Worm (Caenorhabditis elegans) whole organism, L4 larva: ENCODE data around the gene R74.7.

Experiments
- D1046.2 ChIP-seq: fragments of 200-800 bp; sonication (Bioruptor generic); IDR thresholded peaks from 2 replicates; pipeline ENCODE4 v1.3.6; 2022; ENCODE audit warnings: missing genetic modification characterization, missing compliant biosample characterization
- F37D6.2 ChIP-seq: sonication (generic microtip); optimal IDR thresholded peaks from 2 replicates; lab custom pipeline; 2016; ENCODE audit warnings: mild to moderate bottlenecking, missing genetic modification characterization, missing compliant biosample characterization
- F44E2.7 ChIP-seq: fragments of 200-800 bp; sonication (Bioruptor generic); IDR thresholded peaks from 2 replicates; pipeline ENCODE4 v2.1.2; 2022; ENCODE audit warnings: missing genetic modification characterization, missing compliant biosample characterization
- F49E8.2 ChIP-seq: sonication (generic microtip); optimal IDR thresholded peaks from 2 replicates; lab custom pipeline; 2016; ENCODE audit warnings: missing compliant biosample characterization, mild to moderate bottlenecking, missing genetic modification characterization, borderline replicate concordance
- T20F7.1 ChIP-seq: fragments of 200-800 bp; sonication (Bioruptor generic); optimal IDR thresholded peaks from 2 replicates; lab custom pipeline; 2018; ENCODE audit warnings: mild to moderate bottlenecking, missing genetic modification characterization, missing compliant biosample characterization
- T26A8.4 ChIP-seq: fragments of 200-800 bp; sonication (Bioruptor generic); IDR thresholded peaks from 2 replicates; pipeline ENCODE4 v1.3.6; 2022; ENCODE audit warnings: missing genetic modification characterization, missing compliant biosample characterization
- Y48G9A.11 ChIP-seq: fragments of 200-800 bp; sonication (Bioruptor generic); IDR thresholded peaks from 2 replicates; pipeline ENCODE4 v1.3.6; 2022; ENCODE audit warnings: missing genetic modification reagents, missing genetic modification characterization, missing compliant biosample characterization
- Y75B8A.6 ChIP-seq: fragments of 200-800 bp; sonication (Bioruptor generic); IDR thresholded peaks from 2 replicates; pipeline ENCODE4 v1.3.6; 2022; ENCODE audit warnings: missing genetic modification reagents, missing genetic modification characterization, missing compliant biosample characterization
- ZK337.2 ChIP-seq: fragments of 200-800 bp; sonication (Bioruptor generic); IDR thresholded peaks from 2 replicates; pipeline ENCODE4 v1.3.6; 2022; ENCODE audit warnings: missing genetic modification reagents, missing genetic modification characterization, missing compliant biosample characterization
- ZK546.5 ChIP-seq, 2 experiments: sonication (generic microtip); optimal IDR thresholded peaks; 2 replicates each; lab custom pipeline; 2017; ENCODE audit warnings: missing biosample characterization in 2 of 2, missing genetic modification characterization in 2 of 2
- arid-1 ChIP-seq: fragments of 200-800 bp; sonication (Bioruptor generic); conservative IDR thresholded peaks from 2 replicates; pipeline ENCODE4 v1.3.6; 2022; ENCODE audit warnings: missing genetic modification reagents, missing genetic modification characterization, missing compliant biosample characterization
- ceh-28 ChIP-seq: fragments of 150-350 bp; optimal IDR thresholded peaks from 2 replicates; lab custom pipeline; 2014; ENCODE audit warnings: missing biosample characterization, missing genetic modification reagents, missing genetic modification characterization
- ceh-82 ChIP-seq: sonication (generic microtip); optimal IDR thresholded peaks from 2 replicates; lab custom pipeline; 2017; ENCODE audit warnings: missing biosample characterization, missing genetic modification characterization
- cey-2 ChIP-seq: sonication (generic microtip); optimal IDR thresholded peaks from 3 replicates; lab custom pipeline; 2017; ENCODE audit warnings: missing genetic modification characterization, mild to moderate bottlenecking, missing compliant biosample characterization, antibody characterized with exemption, borderline replicate concordance; ENCODE audit not compliant: insufficient read depth
- ctbp-1 ChIP-seq: fragments of 200-800 bp; sonication (Bioruptor generic); IDR thresholded peaks from 2 replicates; pipeline ENCODE4 v1.3.6; 2022; ENCODE audit warnings: missing genetic modification reagents, missing genetic modification characterization, missing compliant biosample characterization
- daf-12 ChIP-seq: fragments of 150-350 bp; optimal IDR thresholded peaks from 2 replicates; lab custom pipeline; 2014; ENCODE audit warnings: missing biosample characterization, missing genetic modification reagents, missing genetic modification characterization
- daf-16 ChIP-seq, 3 experiments: sonication (generic microtip); optimal IDR thresholded peaks; 2 replicates each; lab custom pipeline; 2016 to 2017; ENCODE audit warnings: missing genetic modification characterization in 3 of 3, missing genetic modification reagents in 3 of 3, mild to moderate bottlenecking in 2 of 3, missing compliant biosample characterization in 2 of 3, missing biosample characterization in 1 of 3, moderate library complexity in 1 of 3
- dpl-1 ChIP-seq: fragments of 150-350 bp; optimal IDR thresholded peaks from 2 replicates; lab custom pipeline; 2014; ENCODE audit warnings: missing biosample characterization, missing genetic modification reagents, missing genetic modification characterization
- dve-1 ChIP-seq: sonication (generic microtip); optimal IDR thresholded peaks from 2 replicates; lab custom pipeline; 2017; ENCODE audit warnings: antibody characterized with exemption, mild to moderate bottlenecking, missing genetic modification characterization, missing compliant biosample characterization; ENCODE audit not compliant: insufficient read depth
- egl-27 ChIP-seq: sonication (generic microtip); optimal IDR thresholded peaks from 3 replicates; lab custom pipeline; 2017; ENCODE audit warnings: missing biosample characterization, missing genetic modification reagents, missing genetic modification characterization
- egl-43 ChIP-seq: fragments of 200-800 bp; sonication (Bioruptor generic); IDR thresholded peaks from 2 replicates; pipeline ENCODE4 v1.3.6; 2022; ENCODE audit warnings: missing genetic modification reagents, missing genetic modification characterization, missing compliant biosample characterization
- fkh-10 ChIP-seq: fragments of 150-350 bp; optimal IDR thresholded peaks from 2 replicates; lab custom pipeline; 2014; ENCODE audit warnings: missing biosample characterization, missing genetic modification reagents, missing genetic modification characterization
- fos-1 ChIP-seq: fragments of 150-350 bp; optimal IDR thresholded peaks from 2 replicates; lab custom pipeline; 2014; ENCODE audit warnings: missing biosample characterization, missing genetic modification characterization
- hlh-11 ChIP-seq: fragments of 200-800 bp; sonication (Bioruptor generic); optimal IDR thresholded peaks from 2 replicates; lab custom pipeline; 2018; ENCODE audit warnings: mild to moderate bottlenecking, missing genetic modification characterization, missing compliant biosample characterization
- hmg-1.1 ChIP-seq: fragments of 200-800 bp; sonication (Bioruptor generic); IDR thresholded peaks from 2 replicates; pipeline ENCODE4 v1.3.6; 2022; ENCODE audit warnings: missing genetic modification reagents, missing genetic modification characterization, missing compliant biosample characterization
- jun-1 ChIP-seq: fragments of 150-350 bp; optimal IDR thresholded peaks from 2 replicates; lab custom pipeline; 2014; ENCODE audit warnings: missing biosample characterization, missing genetic modification reagents, missing genetic modification characterization
- lin-38 ChIP-seq: fragments of 200-800 bp; sonication (Bioruptor generic); IDR thresholded peaks from 2 replicates; pipeline ENCODE4 v1.3.6; 2022; ENCODE audit warnings: missing genetic modification reagents, missing genetic modification characterization, missing compliant biosample characterization
- madf-5 ChIP-seq, 2 experiments: fragments of 200-800 bp; sonication (Bioruptor generic); IDR thresholded peaks; 2 replicates each; pipeline ENCODE4 v1.3.6; 2022; ENCODE audit warnings: missing compliant biosample characterization in 2 of 2, missing genetic modification characterization in 2 of 2
- mdl-1 ChIP-seq, 2 experiments: fragments of 150-350 bp in 1 of 2; sonication (generic microtip) in 1 of 2; optimal IDR thresholded peaks; 2 replicates each; lab custom pipeline; 2014 to 2017; ENCODE audit warnings: missing biosample characterization in 2 of 2, missing genetic modification characterization in 2 of 2
- mxl-3 ChIP-seq: fragments of 200-800 bp; sonication (Bioruptor generic); optimal IDR thresholded peaks from 2 replicates; lab custom pipeline; 2018; ENCODE audit warnings: mild to moderate bottlenecking, missing genetic modification characterization, missing compliant biosample characterization
- nhr-102 ChIP-seq: sonication (generic microtip); optimal IDR thresholded peaks from 2 replicates; lab custom pipeline; 2016; ENCODE audit warnings: mild to moderate bottlenecking, missing genetic modification characterization, moderate library complexity, missing compliant biosample characterization
- nhr-237 ChIP-seq: sonication (generic microtip); optimal IDR thresholded peaks from 2 replicates; lab custom pipeline; 2017; ENCODE audit warnings: missing biosample characterization, missing genetic modification characterization
- nhr-25 ChIP-seq: sonication (generic microtip); optimal IDR thresholded peaks from 2 replicates; lab custom pipeline; 2017; ENCODE audit warnings: missing genetic modification characterization, mild to moderate bottlenecking, missing compliant biosample characterization, antibody characterized with exemption, moderate library complexity, borderline replicate concordance; ENCODE audit not compliant: insufficient read depth
- nhr-28 ChIP-seq: fragments of 150-350 bp; optimal IDR thresholded peaks from 2 replicates; lab custom pipeline; 2014; ENCODE audit warnings: missing biosample characterization, missing genetic modification characterization
- nhr-41 ChIP-seq: fragments of 200-800 bp; sonication (Bioruptor generic); IDR thresholded peaks from 2 replicates; pipeline ENCODE4 v1.3.6; 2022; ENCODE audit warnings: missing genetic modification reagents, missing genetic modification characterization, missing compliant biosample characterization
- nhr-76 ChIP-seq: fragments of 150-350 bp; optimal IDR thresholded peaks from 2 replicates; lab custom pipeline; 2014; ENCODE audit warnings: missing biosample characterization, missing genetic modification characterization
- nhr-77 ChIP-seq: fragments of 150-350 bp; optimal IDR thresholded peaks from 2 replicates; lab custom pipeline; 2014; ENCODE audit warnings: missing biosample characterization, missing genetic modification characterization
- pha-4 ChIP-seq, 2 experiments: fragments of 150-350 bp in 1 of 2; fragments of 200-800 bp in 1 of 2; sonication (Bioruptor generic) in 1 of 2; IDR thresholded peaks in 1 of 2; optimal IDR thresholded peaks in 1 of 2; 2 replicates each; pipeline versions ENCODE4 v1.3.6 to Lab custom; 2014 to 2022; ENCODE audit warnings: missing genetic modification characterization in 2 of 2, missing genetic modification reagents in 2 of 2, missing biosample characterization in 1 of 2, missing compliant biosample characterization in 1 of 2
- rbr-2 ChIP-seq: sonication (generic microtip); optimal IDR thresholded peaks from 2 replicates; lab custom pipeline; 2016; ENCODE audit warnings: missing genotype, missing genetic modification characterization, missing compliant biosample characterization
- set-16 ChIP-seq: fragments of 200-800 bp; sonication (Bioruptor generic); IDR thresholded peaks from 2 replicates; pipeline ENCODE4 v1.3.6; 2022; ENCODE audit warnings: missing genetic modification reagents, missing genetic modification characterization, missing compliant biosample characterization
- skn-1 ChIP-seq: fragments of 150-350 bp; optimal IDR thresholded peaks from 2 replicates; lab custom pipeline; 2014; ENCODE audit warnings: missing biosample characterization, missing genetic modification characterization
- snpc-1.2 ChIP-seq: fragments of 200-800 bp; sonication (Bioruptor generic); IDR thresholded peaks from 2 replicates; pipeline ENCODE4 v1.3.6; 2022; ENCODE audit warnings: missing genetic modification reagents, missing genetic modification characterization, missing compliant biosample characterization
- snpc-4 ChIP-seq: fragments of 150-350 bp; optimal IDR thresholded peaks from 2 replicates; lab custom pipeline; 2014; ENCODE audit warnings: missing biosample characterization, missing genetic modification characterization
- spr-3 ChIP-seq: fragments of 200-800 bp; sonication (Bioruptor generic); optimal IDR thresholded peaks from 2 replicates; lab custom pipeline; 2018; ENCODE audit warnings: mild to moderate bottlenecking, missing genetic modification characterization, missing compliant biosample characterization
- zfp-3 ChIP-seq: fragments of 200-800 bp; sonication (Bioruptor generic); conservative IDR thresholded peaks from 2 replicates; pipeline ENCODE4 v1.3.6; 2022; ENCODE audit warnings: missing genetic modification reagents, missing genetic modification characterization, missing compliant biosample characterization
- ztf-11 ChIP-seq: fragments of 150-350 bp; optimal IDR thresholded peaks from 2 replicates; lab custom pipeline; 2014; ENCODE audit warnings: missing biosample characterization, missing genetic modification characterization
- ztf-7 ChIP-seq: fragments of 150-350 bp; optimal IDR thresholded peaks from 2 replicates; lab custom pipeline; 2014; ENCODE audit warnings: missing biosample characterization, missing genetic modification characterization

The R74.7 gene

DNA sequence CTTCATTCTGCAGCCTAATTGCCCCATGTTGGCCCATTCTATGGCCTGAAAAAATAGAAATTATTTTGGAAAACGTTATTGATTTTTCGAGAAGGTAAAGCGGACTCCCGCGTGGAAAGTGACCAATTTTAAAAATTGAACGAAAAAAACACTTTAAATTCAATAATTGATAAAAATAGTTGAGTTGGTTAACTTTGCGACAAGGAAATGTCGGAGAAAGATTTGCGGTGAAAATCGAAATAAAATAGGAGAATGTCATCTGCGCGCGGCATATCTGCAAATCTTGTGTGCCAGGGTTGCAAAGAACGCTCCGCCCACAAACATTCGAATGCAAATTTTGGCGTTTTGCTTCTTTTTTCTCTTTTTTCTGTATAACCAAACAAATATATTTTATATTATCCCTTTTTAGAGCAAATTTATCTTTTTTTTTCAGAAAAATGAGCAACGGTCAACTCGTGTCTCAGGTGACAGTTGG lies 33.3 kb upstream of the R74.7 start, which contains the start of the genes rnf-121 and C16C10.4 (continued):
- peak; percentile 63 for TF ChIP-seq hmg-1.1 (GFP tag; lab: Robert Waterston, UW)
- peak in 1 of 2 experiments; percentile 70 for TF ChIP-seq daf-16 (GFP tag; optimal IDR thresholded peaks at IDR 0.05; lab: Kevin White, UChicago)
- no peak for TF ChIP-seq daf-16 (tag; optimal IDR thresholded peaks at IDR 0.05; lab: Kevin White, UChicago)
- no peak for TF ChIP-seq T20F7.1 (GFP tag; lab: Kevin White, UChicago)
- TF ChIP-seq F44E2.7 (GFP tag; lab: Robert Waterston, UW) = no peak
- no peak for TF ChIP-seq madf-5 (GFP tag; IDR thresholded peaks at IDR 0.05; lab: Robert Waterston, UW)
- no peak for TF ChIP-seq fkh-10
- TF ChIP-seq arid-1 (GFP tag; lab: Robert Waterston, UW) = peak; percentile 81
- no peak for TF ChIP-seq set-16 (GFP tag; lab: Robert Waterston, UW)
- TF ChIP-seq egl-43 = no peak
- peak; percentile 67 for TF ChIP-seq nhr-102 (tag; lab: Kevin White, UChicago)
- no peak for TF ChIP-seq nhr-28 (tag; lab: Kevin White, UChicago)
- peak; percentile 4 for TF ChIP-seq ceh-28 (tag; lab: Kevin White, UChicago)
- TF ChIP-seq nhr-76 (tag; lab: Kevin White, UChicago) = no peak
- TF ChIP-seq nhr-41 (GFP tag; lab: Robert Waterston, UW) = no peak
- no peak for TF ChIP-seq spr-3
- no peak; the same call in 1 of the 2 replicates for TF ChIP-seq T26A8.4 (GFP tag; lab: Robert Waterston, UW)
- TF ChIP-seq skn-1 (tag; lab: Kevin White, UChicago) = no peak
- TF ChIP-seq snpc-1.2 (GFP tag; lab: Robert Waterston, UW) = peak; percentile 46; the same call in 1 of the 2 replicates
- no peak for TF ChIP-seq jun-1 (tag; lab: Kevin White, UChicago)
- TF ChIP-seq mxl-3 (GFP tag; lab: Kevin White, UChicago) = no peak
- no peak for TF ChIP-seq Y75B8A.6 (GFP tag; lab: Robert Waterston, UW)
- no peak for TF ChIP-seq daf-12 (tag; lab: Kevin White, UChicago)
- no peak for TF ChIP-seq snpc-4 (tag; lab: Kevin White, UChicago)
- TF ChIP-seq ZK546.5 (tag; optimal IDR thresholded peaks at IDR 0.05; lab: Kevin White, UChicago) = no peak
- TF ChIP-seq cey-2 (tag; lab: Kevin White, UChicago) = no peak
- no peak for TF ChIP-seq zfp-3 (GFP tag; lab: Robert Waterston, UW)
- TF ChIP-seq D1046.2 (GFP tag; lab: Robert Waterston, UW) = no peak

ce11 chrIII:4172210-4172609 lies 32.0 kb upstream of the R74.7 start:
- TF ChIP-seq jun-1 (tag; lab: Kevin White, UChicago) = no peak
- no peak for TF ChIP-seq hlh-11 (tag; lab: Kevin White, UChicago)
- no peak for TF ChIP-seq ceh-82 (tag; lab: Kevin White, UChicago)
- no peak for TF ChIP-seq dve-1 (tag; lab: Kevin White, UChicago)
- TF ChIP-seq nhr-77 (tag; lab: Kevin White, UChicago) = no peak
- no peak for TF ChIP-seq set-16 (GFP tag; lab: Robert Waterston, UW)
- TF ChIP-seq zfp-3 (GFP tag; lab: Robert Waterston, UW) = no peak
- TF ChIP-seq dpl-1 (GFP tag; lab: Kevin White, UChicago) = no peak
- no peak for TF ChIP-seq cey-2 (tag; lab: Kevin White, UChicago)
- 0 out of 2 replicates have a peak, but pooled peaks have one; percentile 29 for TF ChIP-seq ctbp-1 (GFP tag; lab: Robert Waterston, UW)
- no peak for TF ChIP-seq D1046.2 (GFP tag; lab: Robert Waterston, UW)
- no peak for TF ChIP-seq mdl-1 (tag; optimal IDR thresholded peaks at IDR 0.05; lab: Kevin White, UChicago)
- no peak for TF ChIP-seq nhr-237
- TF ChIP-seq ceh-28 (tag; lab: Kevin White, UChicago) = no peak
- TF ChIP-seq lin-38 = peak; percentile 68
- 0 out of 2 replicates have a peak, but pooled peaks have one; percentile 56 for TF ChIP-seq pha-4 (GFP tag; IDR thresholded peaks at IDR 0.05; lab: Robert Waterston, UW)
- no peak for TF ChIP-seq pha-4 (tag; optimal IDR thresholded peaks at IDR 0.05; lab: Kevin White, UChicago)
- TF ChIP-seq Y48G9A.11 (GFP tag; lab: Robert Waterston, UW) = peak; percentile 60
- peak; percentile 83 for TF ChIP-seq F49E8.2 (tag; lab: Kevin White, UChicago)
- no peak for TF ChIP-seq nhr-25 (tag; lab: Kevin White, UChicago)
- TF ChIP-seq ztf-11 (tag; lab: Kevin White, UChicago) = no peak
- no peak for TF ChIP-seq rbr-2 (tag; lab: Kevin White, UChicago)
- no peak for TF ChIP-seq F37D6.2 (tag; lab: Kevin White, UChicago)
- TF ChIP-seq fos-1 (tag; lab: Kevin White, UChicago) = no peak
- TF ChIP-seq nhr-102 (tag; lab: Kevin White, UChicago) = no peak
- TF ChIP-seq ZK337.2 (GFP tag; lab: Robert Waterston, UW) = no peak
- TF ChIP-seq fkh-10 = no peak
- no peak for TF ChIP-seq ztf-7
- TF ChIP-seq egl-27 (tag; lab: Kevin White, UChicago) = no peak
